Fruit fly (Drosophila melanogaster): ENCODE data around the gene ash2.

The ash2 gene

DNA sequence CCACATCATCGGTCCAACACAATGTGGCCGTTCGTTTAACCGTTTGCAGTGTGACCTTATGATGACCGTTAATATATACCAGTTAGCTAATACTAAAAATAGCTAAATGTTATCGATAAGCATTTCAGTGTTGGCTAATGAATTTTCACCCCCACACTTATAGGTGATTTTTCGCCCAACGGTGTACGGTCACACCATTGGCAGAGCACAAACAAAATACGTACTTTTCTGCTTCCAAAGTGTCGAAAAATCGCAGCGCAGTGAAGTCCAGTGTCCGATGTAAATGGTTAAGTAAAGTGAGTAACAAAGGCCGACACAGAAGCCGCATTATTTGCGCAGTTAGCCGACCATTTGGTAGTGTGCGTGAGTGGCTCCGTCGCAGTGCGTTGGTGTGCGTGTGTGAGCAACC is 24.4 kb upstream of the ash2 start, which contains the start of the genes Syx18 and atl (continued):
- TF ChIP-seq CG34422 (GFP tag; IDR thresholded peaks at IDR 0.05) (peak; percentile 36; the same call in 1 of the 3 replicates), CG12219 (GFP tag; optimal IDR thresholded peaks at IDR 0.05) (no peak), Dfd (GFP tag; optimal IDR thresholded peaks at IDR 0.05) (no peak), CG13624 (GFP tag; optimal IDR thresholded peaks at IDR 0.05) (no peak), CG17186 (GFP tag; optimal IDR thresholded peaks at IDR 0.05) (peak; percentile 48), NC2α (GFP tag; optimal IDR thresholded peaks at IDR 0.05) (no peak), Sox102F (GFP tag; optimal IDR thresholded peaks at IDR 0.05) (no peak), inv (GFP tag; IDR thresholded peaks at IDR 0.05; ENCODE audit: partially characterized antibody) (no peak), E2f1 (GFP tag; IDR thresholded peaks at IDR 0.05) (no peak), zf30C (GFP tag; optimal IDR thresholded peaks at IDR 0.05) (no peak), ro (GFP tag; IDR thresholded peaks at IDR 0.05) (no peak), zen2 (GFP tag; IDR thresholded peaks at IDR 0.05; ENCODE audit: partially characterized antibody) (no peak), Hr51 (GFP tag; optimal IDR thresholded peaks at IDR 0.05) (no peak), CG31224 (GFP tag; IDR thresholded peaks at IDR 0.05) (no peak), CG6791 (GFP tag; IDR thresholded peaks at IDR 0.05; ENCODE audit: partially characterized antibody) (no peak), CG12744 (GFP tag; optimal IDR thresholded peaks at IDR 0.05) (no peak), tgo (GFP tag; IDR thresholded peaks at IDR 0.05) (no peak), sob (GFP tag; IDR thresholded peaks at IDR 0.05) (peak; percentile 54; the same call in 1 of the 2 replicates), yki (optimal IDR thresholded peaks at IDR 0.05) (no peak), ci (GFP tag; IDR thresholded peaks at IDR 0.05) (peak; percentile 36; the same call in 2 of the 3 replicates), Aef1 (GFP tag; IDR thresholded peaks at IDR 0.05) (0 out of 3 replicates have a peak, but pooled peaks have one; percentile 14), CG1602 (GFP tag; optimal IDR thresholded peaks at IDR 0.05) (no peak), Vsx1 (GFP tag; optimal IDR thresholded peaks at IDR 0.05) (no peak), CG10462 (GFP tag; optimal IDR thresholded peaks at IDR 0.05) (no peak), CG16779 (GFP tag; IDR thresholded peaks at IDR 0.05) (no peak), Meics (GFP tag; optimal IDR thresholded peaks at IDR 0.05) (no peak), psq (GFP tag; optimal IDR thresholded peaks at IDR 0.05) (no peak), CG2116 (GFP tag; optimal IDR thresholded peaks at IDR 0.05) (peak; percentile 35), gcm (GFP tag; optimal IDR thresholded peaks at IDR 0.05) (peak; percentile 27), CG10654 (GFP tag; optimal IDR thresholded peaks at IDR 0.05) (no peak), CG43689 (GFP tag; IDR thresholded peaks at IDR 0.05) (no peak), Sry-β (GFP tag; optimal IDR thresholded peaks at IDR 0.05) (peak; percentile 60), Sin3A (optimal IDR thresholded peaks at IDR 0.05) (peak; percentile 78), CG2875 (GFP tag; optimal IDR thresholded peaks at IDR 0.05) (peak; percentile 23), BEAF-32 (GFP tag; optimal IDR thresholded peaks at IDR 0.05) (peak; percentile 59), CG1529 (GFP tag; optimal IDR thresholded peaks at IDR 0.05) (no peak), CG12236 (GFP tag; optimal IDR thresholded peaks at IDR 0.05) (no peak), org-1 (GFP tag; optimal IDR thresholded peaks at IDR 0.05) (no peak), Dip2 (GFP tag; IDR thresholded peaks at IDR 0.05) (no peak), p53 (GFP tag; optimal IDR thresholded peaks at IDR 0.05) (no peak), da (GFP tag; optimal IDR thresholded peaks at IDR 0.05) (no peak), eyg (GFP tag; optimal IDR thresholded peaks at IDR 0.05) (no peak), CG15601 (tag; optimal IDR thresholded peaks at IDR 0.05) (peak; percentile 18), Dad (GFP tag; optimal IDR thresholded peaks at IDR 0.05) (no peak), Ravus (GFP tag; IDR thresholded peaks at IDR 0.05) (no peak), Hsf (GFP tag; optimal IDR thresholded peaks at IDR 0.05) (no peak), CG4707 (GFP tag; optimal IDR thresholded peaks at IDR 0.05) (no peak), odd (GFP tag; optimal IDR thresholded peaks at IDR 0.05) (no peak), CG17829 (tag; optimal IDR thresholded peaks at IDR 0.05) (peak; percentile 64), Side (GFP tag; optimal IDR thresholded peaks at IDR 0.05) (peak; percentile 46), hb (GFP tag; IDR thresholded peaks at IDR 0.05; ENCODE audit: partially characterized antibody) (no peak), CG8281 (tag; optimal IDR thresholded peaks at IDR 0.05) (no peak)
